Worm (Caenorhabditis elegans) whole organism, young adult: ENCODE data around the gene arrd-12.

ENCODE experiments used
- B0035.1 ChIP-seq: sonication (generic microtip); optimal IDR thresholded peaks from 2 replicates; lab custom pipeline; 2016; ENCODE audit warnings: missing genetic modification characterization, mild to moderate bottlenecking, missing compliant biosample characterization, missing genotype, missing genetic modification reagents
- F10E7.11 ChIP-seq: sonication (generic microtip); optimal IDR thresholded peaks from 2 replicates; lab custom pipeline; 2017; ENCODE audit warnings: mild to moderate bottlenecking, missing genetic modification characterization, moderate library complexity, missing compliant biosample characterization
- F22D6.2 ChIP-seq: sonication (generic microtip); optimal IDR thresholded peaks from 2 replicates; lab custom pipeline; 2016; ENCODE audit warnings: mild to moderate bottlenecking, missing genetic modification characterization, missing compliant biosample characterization
- F33H1.4 ChIP-seq: fragments of 200-800 bp; sonication (Bioruptor generic); IDR thresholded peaks from 2 replicates; pipeline ENCODE4 v1.3.6; 2022; ENCODE audit warnings: missing genetic modification reagents, missing genetic modification characterization, missing compliant biosample characterization
- F57A8.1 ChIP-seq: fragments of 200-800 bp; sonication (Bioruptor generic); optimal IDR thresholded peaks from 2 replicates; lab custom pipeline; 2018; ENCODE audit warnings: mild to moderate bottlenecking, missing genetic modification characterization, moderate library complexity, missing compliant biosample characterization
- K11D2.4 ChIP-seq: fragments of 200-800 bp; sonication (Bioruptor generic); IDR thresholded peaks from 2 replicates; pipeline ENCODE4 v1.3.6; 2022; ENCODE audit warnings: missing genetic modification reagents, missing genetic modification characterization, missing compliant biosample characterization
- T07F8.4 ChIP-seq: sonication (generic microtip); optimal IDR thresholded peaks from 2 replicates; lab custom pipeline; 2016; ENCODE audit warnings: mild to moderate bottlenecking, missing genetic modification characterization, moderate library complexity, missing compliant biosample characterization
- Y79H2A.3 ChIP-seq: fragments of 200-800 bp; sonication (Bioruptor generic); conservative IDR thresholded peaks from 2 replicates; pipeline ENCODE4 v1.3.6; 2022; ENCODE audit warnings: missing genetic modification reagents, missing genetic modification characterization, missing compliant biosample characterization
- Y95B8A.8 ChIP-seq: fragments of 200-800 bp; sonication (Bioruptor generic); IDR thresholded peaks from 2 replicates; pipeline ENCODE4 v1.3.6; 2022; ENCODE audit warnings: missing genetic modification reagents, missing genetic modification characterization, missing compliant biosample characterization
- akir-1 ChIP-seq: fragments of 200-800 bp; sonication (Bioruptor generic); optimal IDR thresholded peaks from 2 replicates; lab custom pipeline; 2018; ENCODE audit warnings: mild to moderate bottlenecking, missing genetic modification characterization, moderate library complexity, missing compliant biosample characterization
- attf-5 ChIP-seq: fragments of 200-800 bp; sonication (Bioruptor generic); optimal IDR thresholded peaks from 2 replicates; lab custom pipeline; 2018; ENCODE audit warnings: mild to moderate bottlenecking, missing genetic modification characterization, missing compliant biosample characterization
- attf-6 ChIP-seq: fragments of 200-800 bp; sonication (Bioruptor generic); IDR thresholded peaks from 2 replicates; pipeline ENCODE4 v1.3.6; 2022; ENCODE audit warnings: missing genetic modification reagents, missing genetic modification characterization, missing compliant biosample characterization
- cebp-1 ChIP-seq, 2 experiments: fragments of 200-800 bp in 1 of 2; sonication (Bioruptor generic) in 1 of 2; sonication (generic microtip) in 1 of 2; IDR thresholded peaks in 1 of 2; optimal IDR thresholded peaks in 1 of 2; 2 replicates each; pipeline versions ENCODE4 v1.3.6 to Lab custom; 2017 to 2022; ENCODE audit warnings: missing compliant biosample characterization in 2 of 2, missing genetic modification characterization in 2 of 2, mild to moderate bottlenecking in 1 of 2, missing genetic modification reagents in 1 of 2, moderate library complexity in 1 of 2
- ceh-27 ChIP-seq: fragments of 200-800 bp; sonication (Bioruptor generic); optimal IDR thresholded peaks from 2 replicates; lab custom pipeline; 2018; ENCODE audit warnings: mild to moderate bottlenecking, missing genetic modification characterization, moderate library complexity, missing compliant biosample characterization
- ceh-58 ChIP-seq: fragments of 200-800 bp; sonication (Bioruptor generic); IDR thresholded peaks from 2 replicates; pipeline ENCODE4 v1.3.6; 2022; ENCODE audit warnings: missing genetic modification characterization, missing compliant biosample characterization
- die-1 ChIP-seq: sonication (generic microtip); optimal IDR thresholded peaks from 2 replicates; lab custom pipeline; 2016; ENCODE audit warnings: missing genotype, mild to moderate bottlenecking, missing genetic modification characterization, missing compliant biosample characterization
- dox-1 ChIP-seq: fragments of 200-800 bp; sonication (Bioruptor generic); IDR thresholded peaks from 2 replicates; pipeline ENCODE4 v1.3.6; 2022; ENCODE audit warnings: missing genetic modification reagents, missing genetic modification characterization, missing compliant biosample characterization
- egl-44 ChIP-seq: fragments of 200-800 bp; sonication (Bioruptor generic); IDR thresholded peaks from 2 replicates; pipeline ENCODE4 v1.3.6; 2022; ENCODE audit warnings: missing genetic modification reagents, missing genetic modification characterization, missing compliant biosample characterization
- egrh-3 ChIP-seq: fragments of 200-800 bp; sonication (Bioruptor generic); IDR thresholded peaks from 2 replicates; pipeline ENCODE4 v1.3.6; 2022; ENCODE audit warnings: missing genetic modification reagents, missing genetic modification characterization, missing compliant biosample characterization
- him-1 ChIP-seq: sonication (generic microtip); optimal IDR thresholded peaks from 2 replicates; lab custom pipeline; 2016; ENCODE audit warnings: missing genotype, missing genetic modification reagents, missing genetic modification characterization, missing compliant biosample characterization
- hlh-12 ChIP-seq: sonication (generic microtip); optimal IDR thresholded peaks from 2 replicates; lab custom pipeline; 2016; ENCODE audit warnings: missing genetic modification characterization, missing compliant biosample characterization
- hmg-1.2 ChIP-seq: fragments of 200-800 bp; sonication (Bioruptor generic); IDR thresholded peaks from 2 replicates; pipeline ENCODE4 v1.3.6; 2022; ENCODE audit warnings: missing genetic modification reagents, missing genetic modification characterization, missing compliant biosample characterization
- hrde-1 ChIP-seq: sonication (generic microtip); optimal IDR thresholded peaks from 2 replicates; lab custom pipeline; 2016; ENCODE audit warnings: missing genetic modification characterization, mild to moderate bottlenecking, missing compliant biosample characterization, moderate library complexity, missing genotype, missing genetic modification reagents, borderline replicate concordance
- hsf-1 ChIP-seq: fragments of 200-800 bp; sonication (Bioruptor generic); IDR thresholded peaks from 2 replicates; pipeline ENCODE4 v1.3.6; 2022; ENCODE audit warnings: missing genetic modification reagents, missing genetic modification characterization, missing compliant biosample characterization
- let-526 ChIP-seq: fragments of 200-800 bp; sonication (Bioruptor generic); IDR thresholded peaks from 2 replicates; pipeline ENCODE4 v1.3.6; 2022; ENCODE audit warnings: missing genetic modification reagents, missing genetic modification characterization, missing compliant biosample characterization
- madf-6 ChIP-seq: fragments of 200-800 bp; sonication (Bioruptor generic); IDR thresholded peaks from 2 replicates; pipeline ENCODE4 v1.3.6; 2022; ENCODE audit warnings: missing genetic modification reagents, missing genetic modification characterization, missing compliant biosample characterization
- madf-8 ChIP-seq: fragments of 200-800 bp; sonication (Bioruptor generic); conservative IDR thresholded peaks from 2 replicates; pipeline ENCODE4 v1.3.6; 2022; ENCODE audit warnings: missing genetic modification reagents, missing genetic modification characterization, missing compliant biosample characterization
- mxl-1 ChIP-seq: sonication (generic microtip); optimal IDR thresholded peaks from 2 replicates; lab custom pipeline; 2016; ENCODE audit warnings: missing genetic modification characterization, missing compliant biosample characterization
- nfyb-1 ChIP-seq: fragments of 200-800 bp; sonication (Bioruptor generic); IDR thresholded peaks from 2 replicates; pipeline ENCODE4 v1.3.6; 2022; ENCODE audit warnings: missing genetic modification reagents, missing genetic modification characterization, missing compliant biosample characterization
- nhr-120 ChIP-seq: fragments of 200-800 bp; sonication (Bioruptor generic); IDR thresholded peaks from 2 replicates; pipeline ENCODE4 v1.3.6; 2022; ENCODE audit warnings: missing genetic modification characterization, missing compliant biosample characterization
- nhr-27 ChIP-seq: fragments of 200-800 bp; sonication (Bioruptor generic); optimal IDR thresholded peaks from 2 replicates; lab custom pipeline; 2018; ENCODE audit warnings: mild to moderate bottlenecking, missing genetic modification characterization, moderate library complexity, missing compliant biosample characterization
- nhr-80 ChIP-seq: sonication (generic microtip); optimal IDR thresholded peaks from 2 replicates; lab custom pipeline; 2016; ENCODE audit warnings: missing genetic modification characterization, missing compliant biosample characterization
- rcor-1 ChIP-seq: fragments of 200-800 bp; sonication (Bioruptor generic); IDR thresholded peaks from 2 replicates; pipeline ENCODE4 v1.3.6; 2022; ENCODE audit warnings: missing genetic modification reagents, missing genetic modification characterization, missing compliant biosample characterization
- rec-8 ChIP-seq, 2 experiments: sonication (generic microtip); optimal IDR thresholded peaks; 2 replicates each; lab custom pipeline; 2016; ENCODE audit warnings: mild to moderate bottlenecking in 2 of 2, missing genetic modification characterization in 2 of 2, missing genetic modification reagents in 2 of 2, missing genotype in 2 of 2, missing biosample characterization in 1 of 2, missing compliant biosample characterization in 1 of 2, moderate library complexity in 1 of 2
- repo-1 ChIP-seq: sonication (generic microtip); optimal IDR thresholded peaks from 2 replicates; lab custom pipeline; 2017; ENCODE audit warnings: mild to moderate bottlenecking, missing genetic modification characterization, missing compliant biosample characterization
- rpc-1 ChIP-seq, 2 experiments: fragments of 150-350 bp in 1 of 2; sonication (generic microtip) in 1 of 2; optimal IDR thresholded peaks; 2 replicates each; lab custom pipeline; 2014 to 2018; ENCODE audit warnings: missing biosample characterization in 1 of 2, missing genetic modification characterization in 1 of 2, missing genetic modification reagents in 1 of 2, missing genotype in 1 of 2
- sdz-38 ChIP-seq: sonication (generic microtip); optimal IDR thresholded peaks from 2 replicates; lab custom pipeline; 2016; ENCODE audit warnings: missing genotype, missing genetic modification characterization, missing compliant biosample characterization
- snpc-4 ChIP-seq, 5 experiments: fragments of 150-350 bp in 1 of 5; sonication (generic microtip) in 4 of 5; optimal IDR thresholded peaks; 2 replicates each; lab custom pipeline; 2014 to 2018; ENCODE audit warnings: missing genetic modification characterization in 5 of 5, missing biosample characterization in 3 of 5, antibody characterized with exemption in 2 of 5, mild to moderate bottlenecking in 2 of 5, missing compliant biosample characterization in 2 of 5, missing genotype in 2 of 5, moderate library complexity in 2 of 5, missing genetic modification reagents in 1 of 5
- somi-1 ChIP-seq: fragments of 200-800 bp; sonication (Bioruptor generic); optimal IDR thresholded peaks from 2 replicates; lab custom pipeline; 2018; ENCODE audit warnings: mild to moderate bottlenecking, missing genetic modification characterization, missing compliant biosample characterization

The arrd-12 gene

ce11 chrII:13806269-13806668 lies 40.2 kb downstream of the arrd-12 start:
- TF ChIP-seq die-1 (no peak), repo-1 (tag; lab: Kevin White, UChicago) (no peak), K11D2.4 (GFP tag; lab: Robert Waterston, UW) (no peak)

ce11 chrII:13812335-13812734 lies 46.3 kb downstream of the arrd-12 start:
- TF ChIP-seq hsf-1 (GFP tag; lab: Robert Waterston, UW) (no peak), hmg-1.2 (GFP tag; lab: Robert Waterston, UW) (no peak), T07F8.4 (tag; lab: Kevin White, UChicago) (no peak), nhr-120 (GFP tag; lab: Robert Waterston, UW) (no peak), let-526 (GFP tag; lab: Robert Waterston, UW) (no peak), F10E7.11 (tag; lab: Kevin White, UChicago) (no peak), akir-1 (GFP tag; lab: Kevin White, UChicago) (no peak), rpc-1 (optimal IDR thresholded peaks at IDR 0.05; lab: Kevin White, UChicago) (no peak), rpc-1 (tag; optimal IDR thresholded peaks at IDR 0.05; lab: Kevin White, UChicago) (no peak), B0035.1 (no peak), F57A8.1 (no peak), nfyb-1 (GFP tag; lab: Robert Waterston, UW) (no peak), Y79H2A.3 (GFP tag; lab: Robert Waterston, UW) (no peak), nhr-27 (tag; lab: Kevin White, UChicago) (no peak), rec-8 (tag; optimal IDR thresholded peaks at IDR 0.05; lab: Kevin White, UChicago) (no peak), him-1 (tag; lab: Kevin White, UChicago) (no peak), ceh-27 (GFP tag; lab: Kevin White, UChicago) (no peak), ceh-58 (GFP tag; lab: Robert Waterston, UW) (no peak), attf-5 (GFP tag; lab: Kevin White, UChicago) (no peak), somi-1 (no peak)

- TF ChIP-seq madf-8 (GFP tag; lab: Robert Waterston, UW) (no peak), Y95B8A.8 (no peak), snpc-4 (GFP tag; optimal IDR thresholded peaks at IDR 0.05; lab: Kevin White, UChicago) (no peak), snpc-4 (tag; optimal IDR thresholded peaks at IDR 0.05; lab: Kevin White, UChicago) (peak in 2 of 4 experiments; percentile 59 to 65), F33H1.4 (GFP tag; lab: Robert Waterston, UW) (no peak), sdz-38 (tag; lab: Kevin White, UChicago) (no peak), madf-6 (GFP tag; lab: Robert Waterston, UW) (no peak), attf-6 (GFP tag; lab: Robert Waterston, UW) (no peak)
Measured at ce11 chrII:13813413-13813812, 47.4 kb downstream of the arrd-12 start.

ce11 chrII:13813950-13814349 lies 47.9 kb downstream of the arrd-12 start:
- peak; percentile 71 for TF ChIP-seq dox-1 (GFP tag; lab: Robert Waterston, UW)
- no peak for TF ChIP-seq hlh-12 (tag; lab: Kevin White, UChicago)
- TF ChIP-seq cebp-1 (GFP tag; IDR thresholded peaks at IDR 0.05; lab: Robert Waterston, UW): no peak
- TF ChIP-seq cebp-1 (tag; optimal IDR thresholded peaks at IDR 0.05; lab: Kevin White, UChicago): peak; percentile 44
- TF ChIP-seq him-1 (tag; lab: Kevin White, UChicago): no peak
- TF ChIP-seq rcor-1: no peak
- TF ChIP-seq F22D6.2: no peak
- TF ChIP-seq repo-1 (tag; lab: Kevin White, UChicago): no peak
- TF ChIP-seq somi-1: no peak
- TF ChIP-seq egl-44: peak; percentile 13; the same call in 1 of the 2 replicates
- no peak for TF ChIP-seq hrde-1 (tag; lab: Kevin White, UChicago)
- 0 out of 2 replicates have a peak, but pooled peaks have one; percentile 26 for TF ChIP-seq egrh-3 (GFP tag; lab: Robert Waterston, UW)
- TF ChIP-seq snpc-4 (GFP tag; optimal IDR thresholded peaks at IDR 0.05; lab: Kevin White, UChicago): no peak
- peak in 1 of 4 experiments; percentile 67 for TF ChIP-seq snpc-4 (tag; optimal IDR thresholded peaks at IDR 0.05; lab: Kevin White, UChicago)
- peak; percentile 96 for TF ChIP-seq nhr-80 (tag; lab: Kevin White, UChicago)
- no peak for TF ChIP-seq mxl-1 (tag; lab: Kevin White, UChicago)
